Worm (Caenorhabditis elegans) whole organism, L1 larva: Measurements from ENCODE around the gene oma-2.

Source experiments
- ama-1 ChIP-seq: fragments of 150-350 bp; optimal IDR thresholded peaks from 2 replicates; lab custom pipeline; 2014
- dpl-1 ChIP-seq, 3 experiments: fragments of 150-350 bp in 2 of 3; sonication (generic microtip) in 1 of 3; optimal IDR thresholded peaks; 2 replicates each; lab custom pipeline; 2014 to 2017; ENCODE audit warnings: missing biosample characterization in 3 of 3, missing genetic modification characterization in 3 of 3, missing genetic modification reagents in 3 of 3
- egl-27 ChIP-seq, 2 experiments: fragments of 150-350 bp in 1 of 2; sonication (generic microtip); optimal IDR thresholded peaks; 3 replicates each; lab custom pipeline; 2017 to 2018; ENCODE audit warnings: missing biosample characterization in 2 of 2, missing genetic modification characterization in 2 of 2, missing genetic modification reagents in 2 of 2
- nhr-12 ChIP-seq: sonication (generic microtip); optimal IDR thresholded peaks from 2 replicates; lab custom pipeline; 2017; ENCODE audit warnings: missing biosample characterization, missing genetic modification characterization
- nhr-76 ChIP-seq: sonication (generic microtip); optimal IDR thresholded peaks from 2 replicates; lab custom pipeline; 2017; ENCODE audit warnings: missing biosample characterization, missing genetic modification characterization
- nhr-90 ChIP-seq: sonication (generic microtip); optimal IDR thresholded peaks from 2 replicates; lab custom pipeline; 2016; ENCODE audit warnings: mild to moderate bottlenecking, missing genetic modification characterization, missing compliant biosample characterization; ENCODE audit not compliant: poor library complexity
- snu-23 ChIP-seq: sonication (generic microtip); optimal IDR thresholded peaks from 2 replicates; lab custom pipeline; 2016; ENCODE audit warnings: missing genetic modification characterization, missing compliant biosample characterization
- sptf-1 ChIP-seq: fragments of 150-350 bp; optimal IDR thresholded peaks from 2 replicates; lab custom pipeline; 2014; ENCODE audit warnings: missing biosample characterization, missing genetic modification characterization
- ztf-4 ChIP-seq: fragments of 150-350 bp; optimal IDR thresholded peaks from 2 replicates; lab custom pipeline; 2014; ENCODE audit warnings: missing biosample characterization, missing genetic modification characterization

DNA sequence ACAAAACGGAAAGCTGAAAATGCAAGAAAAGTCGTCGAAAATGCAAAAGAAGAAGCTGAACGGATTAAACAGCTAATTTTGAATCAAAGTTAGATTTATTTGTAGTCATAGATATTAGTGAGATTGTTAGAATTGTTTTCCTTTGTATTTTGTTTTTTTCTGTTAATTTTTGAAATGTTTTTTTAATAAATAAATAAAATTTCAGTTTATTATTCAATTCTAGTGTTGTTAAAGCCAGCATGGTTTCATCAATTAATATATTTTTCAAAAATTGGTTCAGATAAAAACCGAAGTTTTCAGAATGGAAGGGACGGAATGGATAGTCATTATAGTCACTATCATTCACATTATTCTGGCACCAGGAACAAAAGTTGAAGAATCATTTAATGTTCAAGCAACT is 5.6 kb downstream of the oma-2 start, which contains the start of gene algn-12:
- TF ChIP-seq egl-27 (tag; optimal IDR thresholded peaks at IDR 0.05; lab: Kevin White, UChicago) (no peak), ztf-4 (tag; lab: Kevin White, UChicago) (no peak), nhr-76 (tag; lab: Kevin White, UChicago) (no peak), nhr-90 (tag; lab: Kevin White, UChicago) (no peak), nhr-12 (tag; lab: Kevin White, UChicago) (no peak), snu-23 (GFP tag; lab: Kevin White, UChicago) (no peak), sptf-1 (tag; lab: Kevin White, UChicago) (no peak), dpl-1 (GFP tag; optimal IDR thresholded peaks at IDR 0.05; lab: Kevin White, UChicago) (no peak), ama-1 (lab: Kevin White, UChicago) (no peak)
